Fruit fly (Drosophila melanogaster): ENCODE data around the gene CG6843.

dm6 chr3L:18898770-18899278, 2.6 kb upstream of the CG6843 start, which contains the start of gene RpL26:
- TF ChIP-seq Eip78C (GFP tag) (peak; percentile 79), CG11294 (GFP tag; IDR thresholded peaks at IDR 0.05) (peak; percentile 41; the same call in 1 of the 2 replicates), Blimp-1 (GFP tag; optimal IDR thresholded peaks at IDR 0.05) (peak; percentile 27), CG7368 (GFP tag; optimal IDR thresholded peaks at IDR 0.05) (no peak), CG32006 (GFP tag; optimal IDR thresholded peaks at IDR 0.05) (no peak), Smox (GFP tag; optimal IDR thresholded peaks at IDR 0.05) (no peak), CG6163 (GFP tag; IDR thresholded peaks at IDR 0.05) (peak; percentile 58; the same call in 2 of the 3 replicates), fkh (GFP tag; optimal IDR thresholded peaks at IDR 0.05) (no peak), fd85E (GFP tag; optimal IDR thresholded peaks at IDR 0.05) (no peak), CG10631 (GFP tag; optimal IDR thresholded peaks at IDR 0.05) (peak; percentile 68), CG34406 (GFP tag; optimal IDR thresholded peaks at IDR 0.05) (peak; percentile 57), CG31627 (GFP tag; optimal IDR thresholded peaks at IDR 0.05) (peak; percentile 86)

Data from whole organism, prepupa.